Fruit fly (Drosophila melanogaster) whole organism, embryonic: ENCODE data around the gene Cht5.

Experiments used
- Bgb ChIP-seq: fragments of 200-800 bp; sonication (Bioruptor generic); IDR thresholded peaks from 2 replicates; pipeline ENCODE4 v1.3.6; 2022; ENCODE audit warnings: missing biosample characterization, missing genetic modification characterization; ENCODE audit not compliant: partially characterized antibody
- CG10147 ChIP-seq: fragments of 200-800 bp; sonication (Bioruptor generic); optimal IDR thresholded peaks from 2 replicates; lab custom pipeline; 2019; ENCODE audit warnings: missing biosample characterization, mild to moderate bottlenecking, missing genetic modification characterization, moderate library complexity
- CG10462 ChIP-seq: fragments of 200-800 bp; sonication (Bioruptor generic); optimal IDR thresholded peaks from 2 replicates; lab custom pipeline; 2016; ENCODE audit warnings: missing biosample characterization, missing genetic modification characterization
- CG11247 ChIP-seq: fragments of 200-800 bp; sonication (Bioruptor generic); IDR thresholded peaks from 2 replicates; pipeline ENCODE4 v1.3.6; 2022; ENCODE audit warnings: missing biosample characterization, missing genetic modification characterization
- CG11456 ChIP-seq: fragments of 200-800 bp; sonication (Bioruptor generic); IDR thresholded peaks from 3 replicates; pipeline ENCODE4 v1.3.6; 2022; ENCODE audit warnings: missing biosample characterization, missing genetic modification characterization
- CG11504 ChIP-seq: fragments of 200-800 bp; sonication (Bioruptor generic); optimal IDR thresholded peaks from 3 replicates; lab custom pipeline; 2019; ENCODE audit warnings: missing biosample characterization, mild to moderate bottlenecking, missing genetic modification characterization, moderate library complexity
- CG11696 ChIP-seq: fragments of 200-800 bp; sonication (Bioruptor generic); IDR thresholded peaks from 2 replicates; pipeline ENCODE4 v1.3.6; 2022; ENCODE audit warnings: missing biosample characterization, missing genetic modification characterization
- CG1233 ChIP-seq: fragments of 200-800 bp; sonication (Bioruptor generic); optimal IDR thresholded peaks from 4 replicates; lab custom pipeline; 2018; ENCODE audit warnings: missing biosample characterization, mild to moderate bottlenecking, missing genetic modification characterization
- CG1647 ChIP-seq: fragments of 200-800 bp; sonication (Bioruptor generic); optimal IDR thresholded peaks from 3 replicates; lab custom pipeline; 2016; ENCODE audit warnings: missing biosample characterization, missing genetic modification characterization
- CG16863 ChIP-seq: fragments of 200-800 bp; sonication (Bioruptor generic); optimal IDR thresholded peaks from 3 replicates; lab custom pipeline; 2016; ENCODE audit warnings: missing biosample characterization, missing genetic modification characterization
- CG17359 ChIP-seq: fragments of 200-800 bp; sonication (Bioruptor generic); optimal IDR thresholded peaks from 3 replicates; lab custom pipeline; 2018; ENCODE audit warnings: missing biosample characterization, mild to moderate bottlenecking, missing genetic modification characterization, moderate library complexity
- CG17568 ChIP-seq: fragments of 200-800 bp; sonication (Bioruptor generic); optimal IDR thresholded peaks from 2 replicates; lab custom pipeline; 2018; ENCODE audit warnings: missing biosample characterization, mild to moderate bottlenecking, missing genetic modification characterization, moderate library complexity
- CG18262 ChIP-seq: fragments of 200-800 bp; optimal IDR thresholded peaks from 3 replicates; lab custom pipeline; 2019; ENCODE audit warnings: missing biosample characterization, mild to moderate bottlenecking, missing genetic modification characterization, moderate library complexity
- CG33213 ChIP-seq: fragments of 200-800 bp; sonication (Bioruptor generic); optimal IDR thresholded peaks from 3 replicates; lab custom pipeline; 2016; ENCODE audit warnings: missing biosample characterization, missing genetic modification characterization
- CG33557 ChIP-seq: fragments of 200-800 bp; sonication (Bioruptor generic); optimal IDR thresholded peaks from 2 replicates; lab custom pipeline; 2019; ENCODE audit warnings: missing biosample characterization, mild to moderate bottlenecking, missing genetic modification characterization, moderate library complexity
- CG3838 ChIP-seq: fragments of 200-800 bp; sonication (Bioruptor generic); optimal IDR thresholded peaks from 3 replicates; lab custom pipeline; 2016; ENCODE audit warnings: missing biosample characterization, missing genetic modification characterization
- CG3847 ChIP-seq: fragments of 200-800 bp; sonication (Bioruptor generic); IDR thresholded peaks from 2 replicates; pipeline ENCODE4 v1.3.6; 2022; ENCODE audit warnings: missing biosample characterization, missing genetic modification characterization
- CG5180 ChIP-seq: fragments of 200-800 bp; sonication (Bioruptor generic); optimal IDR thresholded peaks from 3 replicates; lab custom pipeline; 2017; ENCODE audit warnings: missing biosample characterization, missing genetic modification characterization, mild to moderate bottlenecking, moderate library complexity, missing genetic modification reagents
- CG6175 ChIP-seq: fragments of 200-800 bp; sonication (Bioruptor generic); IDR thresholded peaks from 3 replicates; pipeline ENCODE4 v1.3.6; 2022; ENCODE audit warnings: missing biosample characterization, missing genetic modification characterization
- CG7556 ChIP-seq: fragments of 200-800 bp; sonication (Bioruptor generic); optimal IDR thresholded peaks from 2 replicates; lab custom pipeline; 2017; ENCODE audit warnings: missing biosample characterization, mild to moderate bottlenecking, missing genetic modification characterization
- CG8281 ChIP-seq: fragments of 200-800 bp; sonication (Bioruptor generic); optimal IDR thresholded peaks from 2 replicates; lab custom pipeline; 2018; ENCODE audit warnings: missing biosample characterization, mild to moderate bottlenecking, missing genetic modification characterization, moderate library complexity
- Chrac-16 ChIP-seq: fragments of 200-800 bp; sonication (Bioruptor generic); optimal IDR thresholded peaks from 3 replicates; lab custom pipeline; 2016; ENCODE audit warnings: missing biosample characterization, missing genetic modification characterization
- Dfd ChIP-seq, 2 experiments: fragments of >200 bp; optimal IDR thresholded peaks; 2 replicates each; lab custom pipeline; 2017; ENCODE audit warnings: missing biosample characterization in 2 of 2, missing genetic modification characterization in 2 of 2
- Eip74EF ChIP-seq, 2 experiments: fragments of 200-800 bp in 1 of 2; fragments of >200 bp in 1 of 2; sonication (Bioruptor generic) in 1 of 2; optimal IDR thresholded peaks; 2 replicates each; lab custom pipeline; 2017 to 2019; ENCODE audit warnings: missing biosample characterization in 2 of 2, missing genetic modification characterization in 2 of 2, mild to moderate bottlenecking in 1 of 2, moderate library complexity in 1 of 2
- H2.0 ChIP-seq: fragments of 200-800 bp; sonication (Bioruptor generic); IDR thresholded peaks from 2 replicates; pipeline ENCODE4 v1.3.6; 2022; ENCODE audit warnings: missing biosample characterization, missing genetic modification characterization
- HLH3B ChIP-seq: fragments of 200-800 bp; sonication (Bioruptor generic); IDR thresholded peaks from 2 replicates; pipeline ENCODE4 v1.3.6; 2022; ENCODE audit warnings: missing biosample characterization, missing genetic modification characterization
- HLH54F ChIP-seq: fragments of 200-800 bp; sonication (Bioruptor generic); optimal IDR thresholded peaks from 3 replicates; lab custom pipeline; 2016; ENCODE audit warnings: missing biosample characterization, missing genetic modification characterization
- Hmr ChIP-seq: fragments of 200-800 bp; sonication (Bioruptor generic); optimal IDR thresholded peaks from 3 replicates; lab custom pipeline; 2017; ENCODE audit warnings: mild to moderate bottlenecking, missing biosample characterization, missing genetic modification reagents, missing genetic modification characterization
- Lhr ChIP-seq: fragments of 200-800 bp; sonication (Bioruptor generic); optimal IDR thresholded peaks from 3 replicates; lab custom pipeline; 2017; ENCODE audit warnings: mild to moderate bottlenecking, missing biosample characterization, missing genetic modification reagents, missing genetic modification characterization
- Mrtf ChIP-seq: fragments of 200-800 bp; sonication (Bioruptor generic); IDR thresholded peaks from 3 replicates; pipeline ENCODE4 v1.3.6; 2022; ENCODE audit warnings: missing biosample characterization, missing genetic modification characterization
- NFAT ChIP-seq: fragments of 200-800 bp; sonication (Bioruptor generic); IDR thresholded peaks from 2 replicates; pipeline ENCODE4 v1.3.6; 2022; ENCODE audit warnings: missing biosample characterization, missing genetic modification characterization
- Ravus ChIP-seq: fragments of 200-800 bp; sonication (Bioruptor generic); IDR thresholded peaks from 2 replicates; pipeline ENCODE4 v1.3.6; 2022; ENCODE audit warnings: missing biosample characterization, missing genetic modification characterization
- Sin3A ChIP-seq: fragments of >200 bp; optimal IDR thresholded peaks from 2 replicates; lab custom pipeline; 2018
- Sox102F ChIP-seq: fragments of 200-800 bp; sonication (Bioruptor generic); optimal IDR thresholded peaks from 2 replicates; lab custom pipeline; 2018; ENCODE audit warnings: missing biosample characterization, mild to moderate bottlenecking, missing genetic modification characterization, moderate library complexity
- Trl ChIP-seq, 3 experiments: fragments of >200 bp in 2 of 3; fragments of 200-800 bp in 1 of 3; sonication (Bioruptor generic) in 1 of 3; optimal IDR thresholded peaks; 2 replicates in 1 of 3; 3 replicates in 2 of 3; lab custom pipeline; 2016 to 2017; ENCODE audit warnings: missing biosample characterization in 1 of 3, missing genetic modification characterization in 1 of 3
- crp ChIP-seq, 2 experiments: fragments of 200-800 bp; sonication (Bioruptor generic); optimal IDR thresholded peaks; 2 replicates in 1 of 2; 3 replicates in 1 of 2; lab custom pipeline; 2017; ENCODE audit warnings: missing biosample characterization in 2 of 2, missing genetic modification characterization in 2 of 2, mild to moderate bottlenecking in 1 of 2, moderate library complexity in 1 of 2
- dysf ChIP-seq: fragments of 200-800 bp; sonication (Bioruptor generic); IDR thresholded peaks from 3 replicates; pipeline ENCODE4 v1.3.6; 2022; ENCODE audit warnings: missing biosample characterization, missing genetic modification characterization
- eyg ChIP-seq: fragments of 200-800 bp; sonication (Bioruptor generic); optimal IDR thresholded peaks from 3 replicates; lab custom pipeline; 2016; ENCODE audit warnings: missing biosample characterization, missing genetic modification characterization
- grau ChIP-seq: fragments of 200-800 bp; optimal IDR thresholded peaks from 3 replicates; lab custom pipeline; 2019; ENCODE audit warnings: missing biosample characterization, mild to moderate bottlenecking, missing genetic modification characterization, moderate library complexity
- her ChIP-seq: fragments of 200-800 bp; sonication (Bioruptor generic); optimal IDR thresholded peaks from 2 replicates; lab custom pipeline; 2016; ENCODE audit warnings: missing biosample characterization, missing genetic modification characterization
- hkb ChIP-seq, 2 experiments: fragments of 200-800 bp in 1 of 2; fragments of >200 bp in 1 of 2; sonication (Bioruptor generic) in 1 of 2; IDR thresholded peaks in 1 of 2; optimal IDR thresholded peaks in 1 of 2; 2 replicates each; pipeline versions ENCODE4 v1.3.6 to Lab custom; 2017 to 2022; ENCODE audit warnings: missing biosample characterization in 1 of 2, missing genetic modification characterization in 1 of 2
- ind ChIP-seq: fragments of 200-800 bp; sonication (Bioruptor generic); optimal IDR thresholded peaks from 3 replicates; lab custom pipeline; 2016; ENCODE audit warnings: missing biosample characterization, missing genetic modification characterization
- lilli ChIP-seq: fragments of 200-800 bp; sonication (Bioruptor generic); optimal IDR thresholded peaks from 3 replicates; lab custom pipeline; 2016; ENCODE audit warnings: missing biosample characterization, missing genetic modification characterization
- lola ChIP-seq, 3 experiments: fragments of >200 bp in 2 of 3; fragments of 200-800 bp in 1 of 3; sonication (Bioruptor generic) in 1 of 3; optimal IDR thresholded peaks; 2 replicates each; lab custom pipeline; 2017 to 2019; ENCODE audit warnings: missing biosample characterization in 3 of 3, missing genetic modification characterization in 3 of 3, mild to moderate bottlenecking in 1 of 3, moderate library complexity in 1 of 3
- peb ChIP-seq: fragments of 200-800 bp; sonication (Bioruptor generic); IDR thresholded peaks from 2 replicates; pipeline ENCODE4 v1.3.6; 2022; ENCODE audit warnings: missing biosample characterization, missing genetic modification characterization
- pros ChIP-seq: fragments of 200-800 bp; sonication (Bioruptor generic); optimal IDR thresholded peaks from 3 replicates; lab custom pipeline; 2019; ENCODE audit warnings: missing biosample characterization, mild to moderate bottlenecking, missing genetic modification characterization, moderate library complexity
- sima ChIP-seq: fragments of 200-800 bp; sonication (Bioruptor generic); optimal IDR thresholded peaks from 2 replicates; lab custom pipeline; 2016; ENCODE audit warnings: missing biosample characterization, missing genetic modification characterization
- tin ChIP-seq: fragments of 200-800 bp; sonication (Bioruptor generic); optimal IDR thresholded peaks from 3 replicates; lab custom pipeline; 2016; ENCODE audit warnings: missing biosample characterization, missing genetic modification characterization

Cht5 gene

dm6 chr3R:13803892-13804710, 36.8 kb downstream of the Cht5 start (continued):
- 0 out of 2 replicates have a peak, but pooled peaks have one; percentile 6 for TF ChIP-seq Bgb
- no peak for TF ChIP-seq ind (GFP tag; lab: Kevin White, UChicago)
- TF ChIP-seq eyg (GFP tag; lab: Kevin White, UChicago) = no peak
- TF ChIP-seq CG3838 = no peak
- 0 out of 2 replicates have a peak, but pooled peaks have one; percentile 2 for TF ChIP-seq H2.0 (GFP tag; lab: Robert Waterston, UW)
- TF ChIP-seq grau = peak; percentile 59
- no peak for TF ChIP-seq lilli (GFP tag; lab: Kevin White, UChicago)
- no peak for TF ChIP-seq CG8281
- peak; percentile 25 for TF ChIP-seq Sox102F (GFP tag; lab: Kevin White, UChicago)
- TF ChIP-seq CG11456 (GFP tag; lab: Robert Waterston, UW) = no peak
- no peak for TF ChIP-seq CG10462 (GFP tag; lab: Kevin White, UChicago)
- no peak for TF ChIP-seq CG6175 (GFP tag; lab: Robert Waterston, UW)
- peak; percentile 78 for TF ChIP-seq CG7556
- TF ChIP-seq CG11504 (tag; lab: Kevin White, UChicago) = peak; percentile 66
- TF ChIP-seq CG10147 (GFP tag; lab: Kevin White, UChicago) = peak; percentile 21
- peak; percentile 70 for TF ChIP-seq CG18262
- peak; percentile 32; the same call in 1 of the 2 replicates for TF ChIP-seq CG3847 (GFP tag; lab: Robert Waterston, UW)
- peak; percentile 59 for TF ChIP-seq dysf (GFP tag; lab: Robert Waterston, UW)
- TF ChIP-seq CG16863 (GFP tag; lab: Kevin White, UChicago) = no peak
- TF ChIP-seq CG1233 (GFP tag; lab: Kevin White, UChicago) = peak; percentile 29
- peak; percentile 70 for TF ChIP-seq Hmr (GFP tag; lab: Kevin White, UChicago)
- TF ChIP-seq CG11696 (GFP tag; lab: Robert Waterston, UW) = no peak
- TF ChIP-seq CG17359 (tag; lab: Kevin White, UChicago) = peak; percentile 46
- no peak for TF ChIP-seq CG11247 (GFP tag; lab: Robert Waterston, UW)
- TF ChIP-seq CG5180 (GFP tag; lab: Kevin White, UChicago) = no peak
- no peak for TF ChIP-seq CG33213 (GFP tag; lab: Kevin White, UChicago)
- peak in 1 of 3 experiments; percentile 11 for TF ChIP-seq lola (GFP tag; optimal IDR thresholded peaks at IDR 0.05; lab: Kevin White, UChicago)
- TF ChIP-seq CG33557 (GFP tag; lab: Kevin White, UChicago) = no peak
- no peak for TF ChIP-seq CG1647
- TF ChIP-seq Lhr (GFP tag; lab: Kevin White, UChicago) = no peak
- TF ChIP-seq NFAT (GFP tag; lab: Robert Waterston, UW) = no peak
- no peak for TF ChIP-seq sima (GFP tag; lab: Kevin White, UChicago)
- TF ChIP-seq Eip74EF (GFP tag; optimal IDR thresholded peaks at IDR 0.05; lab: Kevin White, UChicago) = peak in 1 of 2 experiments; percentile 19
- no peak for TF ChIP-seq HLH3B (GFP tag; lab: Robert Waterston, UW)
- TF ChIP-seq Sin3A (lab: Kevin White, UChicago) = no peak
- peak; percentile 96 for TF ChIP-seq pros (GFP tag; lab: Kevin White, UChicago)
- no peak for TF ChIP-seq her (GFP tag; lab: Kevin White, UChicago)
- no peak for TF ChIP-seq Ravus (GFP tag; lab: Robert Waterston, UW)
- TF ChIP-seq Dfd (GFP tag; optimal IDR thresholded peaks at IDR 0.05; lab: Kevin White, UChicago) = no peak
- no peak for TF ChIP-seq crp (GFP tag; optimal IDR thresholded peaks at IDR 0.05; lab: Kevin White, UChicago)
- TF ChIP-seq Chrac-16 = no peak
- no peak for TF ChIP-seq HLH54F (GFP tag; lab: Kevin White, UChicago)
- TF ChIP-seq Trl (optimal IDR thresholded peaks at IDR 0.05; lab: Kevin White, UChicago) = no peak
- TF ChIP-seq Trl (GFP tag; optimal IDR thresholded peaks at IDR 0.05; lab: Kevin White, UChicago) = no peak
- no peak for TF ChIP-seq CG17568 (GFP tag; lab: Kevin White, UChicago)
- no peak for TF ChIP-seq hkb (optimal IDR thresholded peaks at IDR 0.05; lab: Kevin White, UChicago)
- 0 out of 2 replicates have a peak, but pooled peaks have one; percentile 25 for TF ChIP-seq hkb (GFP tag; IDR thresholded peaks at IDR 0.05; lab: Robert Waterston, UW)
- TF ChIP-seq Mrtf (GFP tag; lab: Robert Waterston, UW) = no peak
- peak; percentile 4 for TF ChIP-seq tin (GFP tag; lab: Kevin White, UChicago)
- no peak for TF ChIP-seq peb (GFP tag; lab: Robert Waterston, UW)
